1 fruit fly cellular context compared by ENCODE assay signal in genomic region chr3L:20183345-20184088, dm6.
TF ChIP-seq lines count a peak whose summit lies in the region.

No protein-coding gene starts in this region.

TF ChIP-seq in whole organism, embryonic, 481 proteins besides CTCF, POLR2A, EP300 and RAD21 (continued from another document):
- TF ChIP-seq Hmr (GFP tag; optimal IDR thresholded peaks at IDR 0.05; lab: Kevin White, UChicago), result peak; percentile 39
- peak; percentile 43 for TF ChIP-seq CG6689 (GFP tag; IDR thresholded peaks at IDR 0.05; lab: Robert Waterston, UW)
- TF ChIP-seq nmo (GFP tag; optimal IDR thresholded peaks at IDR 0.05; lab: Kevin White, UChicago), result peak; percentile 55
- no peak for TF ChIP-seq CG11085 (GFP tag; IDR thresholded peaks at IDR 0.05; lab: Robert Waterston, UW)
- TF ChIP-seq Elba2 (GFP tag; optimal IDR thresholded peaks at IDR 0.05; lab: Kevin White, UChicago), result no peak
- TF ChIP-seq C15 (GFP tag; IDR thresholded peaks at IDR 0.05; lab: Robert Waterston, UW), result no peak
- peak; percentile 61 for TF ChIP-seq tio (GFP tag; optimal IDR thresholded peaks at IDR 0.05; lab: Kevin White, UChicago)
- TF ChIP-seq CG10147 (GFP tag; optimal IDR thresholded peaks at IDR 0.05; lab: Kevin White, UChicago), result peak; percentile 23
- TF ChIP-seq fd3F (GFP tag; optimal IDR thresholded peaks at IDR 0.05; lab: Kevin White, UChicago), result peak; percentile 17
- peak; percentile 36; the same call in 1 of the 2 replicates for TF ChIP-seq CG32772 (GFP tag; IDR thresholded peaks at IDR 0.05; lab: Robert Waterston, UW)
- TF ChIP-seq Dfd (GFP tag; optimal IDR thresholded peaks at IDR 0.05; lab: Kevin White, UChicago), result no peak
- no peak for TF ChIP-seq CG2199 (GFP tag; IDR thresholded peaks at IDR 0.05; lab: Robert Waterston, UW)
- no peak for TF ChIP-seq Kr (GFP tag; optimal IDR thresholded peaks at IDR 0.05; lab: Kevin White, UChicago)
- TF ChIP-seq Sin3A (optimal IDR thresholded peaks at IDR 0.05; lab: Kevin White, UChicago), result no peak
- TF ChIP-seq CG17385 (GFP tag; optimal IDR thresholded peaks at IDR 0.05; lab: Kevin White, UChicago), result peak; percentile 48
- no peak for TF ChIP-seq CG33213 (GFP tag; optimal IDR thresholded peaks at IDR 0.05; lab: Kevin White, UChicago)
- no peak for TF ChIP-seq pnt (GFP tag; optimal IDR thresholded peaks at IDR 0.05; lab: Kevin White, UChicago)
- peak; percentile 46 for TF ChIP-seq ewg (GFP tag; optimal IDR thresholded peaks at IDR 0.05; lab: Kevin White, UChicago)
- no peak for TF ChIP-seq CG14667 (GFP tag; IDR thresholded peaks at IDR 0.05; lab: Robert Waterston, UW)
